Fruit fly (Drosophila melanogaster) whole organism, embryonic: ENCODE results near the gene eIF3i.
A peak's percentile ranks its signal among the peaks of the same experiment; 100 is the strongest.

Experiments used
- ATbp ChIP-seq: fragments of 200-800 bp; sonication (Bioruptor generic); optimal IDR thresholded peaks from 2 replicates; lab custom pipeline; 2017; ENCODE audit warnings: missing biosample characterization, mild to moderate bottlenecking, missing genetic modification characterization, missing genetic modification reagents
- Antp ChIP-seq: fragments of 200-800 bp; sonication (Bioruptor generic); optimal IDR thresholded peaks from 3 replicates; lab custom pipeline; 2016; ENCODE audit warnings: missing biosample characterization, missing genetic modification characterization
- CG11398 ChIP-seq: fragments of 200-800 bp; sonication (Bioruptor generic); optimal IDR thresholded peaks from 2 replicates; lab custom pipeline; 2016; ENCODE audit warnings: missing biosample characterization, missing genetic modification characterization
- CG11560 ChIP-seq: fragments of 200-800 bp; sonication (Bioruptor generic); IDR thresholded peaks from 3 replicates; pipeline ENCODE4 v1.3.6; 2022; ENCODE audit warnings: missing biosample characterization, missing genetic modification characterization
- CG11695 ChIP-seq: fragments of 200-800 bp; sonication (Bioruptor generic); IDR thresholded peaks from 3 replicates; pipeline ENCODE4 v1.3.6; 2022; ENCODE audit warnings: missing biosample characterization, missing genetic modification characterization
- CG17612 ChIP-seq: fragments of 200-800 bp; sonication (Bioruptor generic); IDR thresholded peaks from 2 replicates; pipeline ENCODE4 v1.3.6; 2022; ENCODE audit warnings: missing biosample characterization, missing genetic modification characterization
- CG17912 ChIP-seq: fragments of 200-800 bp; sonication (Bioruptor generic); optimal IDR thresholded peaks from 2 replicates; lab custom pipeline; 2018; ENCODE audit warnings: missing biosample characterization, mild to moderate bottlenecking, missing genetic modification characterization
- CG1832 ChIP-seq: fragments of 200-800 bp; sonication (Bioruptor generic); optimal IDR thresholded peaks from 2 replicates; lab custom pipeline; 2017; ENCODE audit warnings: missing biosample characterization, mild to moderate bottlenecking, missing genetic modification characterization, inconsistent platforms
- CG2129 ChIP-seq: fragments of 200-800 bp; sonication (Bioruptor generic); IDR thresholded peaks from 2 replicates; pipeline ENCODE4 v1.3.6; 2022; ENCODE audit warnings: missing biosample characterization, missing genetic modification characterization; ENCODE audit not compliant: partially characterized antibody
- CG30403 ChIP-seq: fragments of 200-800 bp; sonication (Bioruptor generic); optimal IDR thresholded peaks from 3 replicates; lab custom pipeline; 2016; ENCODE audit warnings: missing biosample characterization, missing genetic modification characterization
- CG33557 ChIP-seq: fragments of 200-800 bp; sonication (Bioruptor generic); optimal IDR thresholded peaks from 2 replicates; lab custom pipeline; 2019; ENCODE audit warnings: missing biosample characterization, mild to moderate bottlenecking, missing genetic modification characterization, moderate library complexity
- CG34376 ChIP-seq: fragments of 200-800 bp; sonication (Bioruptor generic); optimal IDR thresholded peaks from 2 replicates; lab custom pipeline; 2018; ENCODE audit warnings: missing biosample characterization, mild to moderate bottlenecking, missing genetic modification characterization
- CG5180 ChIP-seq: fragments of 200-800 bp; sonication (Bioruptor generic); optimal IDR thresholded peaks from 3 replicates; lab custom pipeline; 2017; ENCODE audit warnings: missing biosample characterization, missing genetic modification characterization, mild to moderate bottlenecking, moderate library complexity, missing genetic modification reagents
- CG6791 ChIP-seq: fragments of 200-800 bp; sonication (Bioruptor generic); IDR thresholded peaks from 3 replicates; pipeline ENCODE4 v1.3.6; 2022; ENCODE audit warnings: missing biosample characterization, missing genetic modification characterization; ENCODE audit not compliant: partially characterized antibody
- CG6813 ChIP-seq: fragments of 200-800 bp; sonication (Bioruptor generic); optimal IDR thresholded peaks from 2 replicates; lab custom pipeline; 2017; ENCODE audit warnings: missing biosample characterization, missing genetic modification characterization, mild to moderate bottlenecking, moderate library complexity, missing genetic modification reagents
- CG9437 ChIP-seq: fragments of 200-800 bp; sonication (Bioruptor generic); optimal IDR thresholded peaks from 2 replicates; lab custom pipeline; 2018; ENCODE audit warnings: missing biosample characterization, mild to moderate bottlenecking, missing genetic modification characterization
- CoRest ChIP-seq: fragments of 200-800 bp; sonication (Bioruptor generic); optimal IDR thresholded peaks from 3 replicates; lab custom pipeline; 2018; ENCODE audit warnings: missing biosample characterization, mild to moderate bottlenecking, missing genetic modification characterization, moderate library complexity
- GATAe ChIP-seq: fragments of 200-800 bp; sonication (Bioruptor generic); conservative IDR thresholded peaks from 2 replicates; pipeline ENCODE4 v1.3.6; 2022; ENCODE audit warnings: missing biosample characterization, missing genetic modification characterization
- H15 ChIP-seq: fragments of 200-800 bp; sonication (Bioruptor generic); IDR thresholded peaks from 3 replicates; pipeline ENCODE4 v1.3.6; 2022; ENCODE audit warnings: missing biosample characterization, missing genetic modification characterization
- Hr39 ChIP-seq: fragments of >200 bp; optimal IDR thresholded peaks from 2 replicates; lab custom pipeline; 2017
- Kr ChIP-seq: fragments of 200-800 bp; sonication (Bioruptor generic); optimal IDR thresholded peaks from 2 replicates; lab custom pipeline; 2017; ENCODE audit warnings: missing biosample characterization, mild to moderate bottlenecking, missing genetic modification characterization
- MESR4 ChIP-seq: fragments of 200-800 bp; sonication (Bioruptor generic); optimal IDR thresholded peaks from 2 replicates; lab custom pipeline; 2018; ENCODE audit warnings: missing biosample characterization, mild to moderate bottlenecking, missing genetic modification characterization, moderate library complexity
- PHDP ChIP-seq: fragments of 200-800 bp; sonication (Bioruptor generic); optimal IDR thresholded peaks from 3 replicates; lab custom pipeline; 2018; ENCODE audit warnings: missing biosample characterization, mild to moderate bottlenecking, missing genetic modification characterization, moderate library complexity
- Ravus ChIP-seq: fragments of 200-800 bp; sonication (Bioruptor generic); IDR thresholded peaks from 2 replicates; pipeline ENCODE4 v1.3.6; 2022; ENCODE audit warnings: missing biosample characterization, missing genetic modification characterization
- Side ChIP-seq: fragments of 200-800 bp; sonication (Bioruptor generic); optimal IDR thresholded peaks from 2 replicates; lab custom pipeline; 2016; ENCODE audit warnings: missing biosample characterization, missing genetic modification characterization
- Sox100B ChIP-seq: fragments of 200-800 bp; sonication (Bioruptor generic); optimal IDR thresholded peaks from 3 replicates; lab custom pipeline; 2018; ENCODE audit warnings: missing biosample characterization, mild to moderate bottlenecking, missing genetic modification characterization
- Xbp1 ChIP-seq: fragments of 200-800 bp; sonication (Bioruptor generic); optimal IDR thresholded peaks from 3 replicates; lab custom pipeline; 2016; ENCODE audit warnings: missing biosample characterization, mild to moderate bottlenecking, missing genetic modification characterization
- Xrp1 ChIP-seq: fragments of 200-800 bp; sonication (Bioruptor generic); IDR thresholded peaks from 2 replicates; pipeline ENCODE4 v1.3.6; 2022; ENCODE audit warnings: missing biosample characterization, missing genetic modification characterization
- YL-1 ChIP-seq: fragments of 200-800 bp; sonication (Bioruptor generic); optimal IDR thresholded peaks from 3 replicates; lab custom pipeline; 2017; ENCODE audit warnings: missing biosample characterization, mild to moderate bottlenecking, missing genetic modification characterization
- ab ChIP-seq: fragments of 200-800 bp; sonication (Bioruptor generic); optimal IDR thresholded peaks from 2 replicates; lab custom pipeline; 2016; ENCODE audit warnings: missing biosample characterization, missing genetic modification characterization
- abd-A ChIP-seq: fragments of 200-800 bp; sonication (Bioruptor generic); optimal IDR thresholded peaks from 3 replicates; lab custom pipeline; 2019; ENCODE audit warnings: missing biosample characterization, mild to moderate bottlenecking, missing genetic modification characterization, moderate library complexity
- bab2 ChIP-seq: fragments of 200-800 bp; sonication (Bioruptor generic); optimal IDR thresholded peaks from 2 replicates; lab custom pipeline; 2016; ENCODE audit warnings: missing biosample characterization, missing genetic modification characterization
- bbx ChIP-seq: fragments of 200-800 bp; sonication (Bioruptor generic); IDR thresholded peaks from 2 replicates; pipeline ENCODE4 v1.3.6; 2022; ENCODE audit warnings: missing biosample characterization, missing genetic modification characterization; ENCODE audit not compliant: partially characterized antibody
- br ChIP-seq: fragments of >200 bp; optimal IDR thresholded peaks from 2 replicates; lab custom pipeline; 2017
- chif ChIP-seq, 2 experiments: fragments of 200-800 bp; sonication (Bioruptor generic); optimal IDR thresholded peaks; 3 replicates each; lab custom pipeline; 2016; ENCODE audit warnings: missing biosample characterization in 2 of 2, missing genetic modification characterization in 2 of 2
- da ChIP-seq: fragments of 200-800 bp; sonication (Bioruptor generic); optimal IDR thresholded peaks from 2 replicates; lab custom pipeline; 2016; ENCODE audit warnings: missing biosample characterization, missing genetic modification characterization
- danr ChIP-seq: fragments of 200-800 bp; sonication (Bioruptor generic); IDR thresholded peaks from 2 replicates; pipeline ENCODE4 v1.3.6; 2022; ENCODE audit warnings: missing biosample characterization, missing genetic modification characterization
- dati ChIP-seq: fragments of 200-800 bp; sonication (Bioruptor generic); IDR thresholded peaks from 2 replicates; pipeline ENCODE4 v1.3.6; 2022; ENCODE audit warnings: missing biosample characterization, missing genetic modification characterization
- ewg ChIP-seq: fragments of 200-800 bp; sonication (Bioruptor generic); optimal IDR thresholded peaks from 3 replicates; lab custom pipeline; 2017; ENCODE audit warnings: mild to moderate bottlenecking, missing biosample characterization, missing genetic modification reagents, missing genetic modification characterization
- fu2 ChIP-seq: fragments of 200-800 bp; sonication (Bioruptor generic); optimal IDR thresholded peaks from 2 replicates; lab custom pipeline; 2016; ENCODE audit warnings: missing biosample characterization, missing genetic modification characterization
- inv ChIP-seq: fragments of 200-800 bp; sonication (Bioruptor generic); IDR thresholded peaks from 2 replicates; pipeline ENCODE4 v1.3.6; 2022; ENCODE audit warnings: missing biosample characterization, missing genetic modification characterization; ENCODE audit not compliant: partially characterized antibody
- lab ChIP-seq: fragments of 200-800 bp; sonication (Bioruptor generic); optimal IDR thresholded peaks from 3 replicates; lab custom pipeline; 2017; ENCODE audit warnings: missing biosample characterization, missing genetic modification characterization, mild to moderate bottlenecking, moderate library complexity, missing genetic modification reagents
- lilli ChIP-seq: fragments of 200-800 bp; sonication (Bioruptor generic); optimal IDR thresholded peaks from 3 replicates; lab custom pipeline; 2016; ENCODE audit warnings: missing biosample characterization, missing genetic modification characterization
- lmd ChIP-seq: fragments of 200-800 bp; sonication (Bioruptor generic); IDR thresholded peaks from 2 replicates; pipeline ENCODE4 v1.3.6; 2022; ENCODE audit warnings: missing biosample characterization, missing genetic modification characterization
- odd ChIP-seq: fragments of 200-800 bp; sonication (Bioruptor generic); optimal IDR thresholded peaks from 2 replicates; lab custom pipeline; 2017; ENCODE audit warnings: missing biosample characterization, mild to moderate bottlenecking, missing genetic modification characterization
- peb ChIP-seq: fragments of 200-800 bp; sonication (Bioruptor generic); IDR thresholded peaks from 2 replicates; pipeline ENCODE4 v1.3.6; 2022; ENCODE audit warnings: missing biosample characterization, missing genetic modification characterization
- slou ChIP-seq: fragments of 200-800 bp; sonication (Bioruptor generic); optimal IDR thresholded peaks from 3 replicates; lab custom pipeline; 2016; ENCODE audit warnings: missing biosample characterization, missing genetic modification characterization
- slp2 ChIP-seq: fragments of 200-800 bp; sonication (Bioruptor generic); optimal IDR thresholded peaks from 2 replicates; lab custom pipeline; 2016; ENCODE audit warnings: missing biosample characterization, missing genetic modification characterization
- ttk ChIP-seq: fragments of 200-800 bp; sonication (Bioruptor generic); IDR thresholded peaks from 2 replicates; pipeline ENCODE4 v2.1.2; 2022; ENCODE audit warnings: missing biosample characterization, missing genetic modification characterization

Gene eIF3i

dm6 chr2L:4997401-4998259 is 30.1 kb upstream of the eIF3i start (continued):
- peak; percentile 99 for TF ChIP-seq PHDP (tag; lab: Kevin White, UChicago)
- TF ChIP-seq CG5180 (GFP tag; lab: Kevin White, UChicago), result peak; percentile 93
- TF ChIP-seq Hr39 (lab: Kevin White, UChicago), result no peak
- peak; percentile 99 for TF ChIP-seq H15
- TF ChIP-seq YL-1, result peak; percentile 97
- TF ChIP-seq slou (GFP tag; lab: Kevin White, UChicago), result peak; percentile 98
- TF ChIP-seq Antp (GFP tag; lab: Kevin White, UChicago), result peak; percentile 99
- TF ChIP-seq ewg (GFP tag; lab: Kevin White, UChicago), result peak; percentile 98
- peak; percentile 99 for TF ChIP-seq CoRest (tag; lab: Kevin White, UChicago)
- peak; percentile 98 for TF ChIP-seq CG11695 (GFP tag; lab: Robert Waterston, UW)
- no peak for TF ChIP-seq CG2129 (GFP tag; lab: Robert Waterston, UW)
- TF ChIP-seq MESR4 (GFP tag; lab: Kevin White, UChicago), result peak; percentile 85
- peak; percentile 99 for TF ChIP-seq Xrp1 (GFP tag; lab: Robert Waterston, UW)
- peak; percentile 99 for TF ChIP-seq CG30403
- peak; percentile 97 for TF ChIP-seq CG34376 (GFP tag; lab: Kevin White, UChicago)
- peak; percentile 99 for TF ChIP-seq ttk (GFP tag; lab: Robert Waterston, UW)
- TF ChIP-seq bab2 (GFP tag; lab: Kevin White, UChicago), result peak; percentile 99
- peak; percentile 97 for TF ChIP-seq Sox100B (GFP tag; lab: Kevin White, UChicago)
- peak; percentile 97 for TF ChIP-seq odd
- peak; percentile 99 for TF ChIP-seq Side (GFP tag; lab: Kevin White, UChicago)
- TF ChIP-seq CG11560 (tag; lab: Robert Waterston, UW), result peak; percentile 94
- peak; percentile 99 for TF ChIP-seq Xbp1 (GFP tag; lab: Kevin White, UChicago)
- TF ChIP-seq br (lab: Kevin White, UChicago), result no peak
- peak; percentile 98 for TF ChIP-seq Ravus (GFP tag; lab: Robert Waterston, UW)
- TF ChIP-seq CG6791, result peak; percentile 60; the same call in 1 of the 3 replicates
- TF ChIP-seq da, result peak; percentile 99
- TF ChIP-seq slp2, result peak; percentile 99
- peak; percentile 99 for TF ChIP-seq ATbp (GFP tag; lab: Kevin White, UChicago)
- TF ChIP-seq peb (GFP tag; lab: Robert Waterston, UW), result peak; percentile 99
- peak; percentile 97 for TF ChIP-seq ab
- peak; percentile 99 for TF ChIP-seq lilli (GFP tag; lab: Kevin White, UChicago)
- TF ChIP-seq GATAe (GFP tag; lab: Robert Waterston, UW), result peak; percentile 96
- peak; percentile 99 for TF ChIP-seq lmd
- peak; percentile 99 for TF ChIP-seq danr
- TF ChIP-seq CG6813 (GFP tag; lab: Kevin White, UChicago), result peak; percentile 99
- peak; percentile 62 for TF ChIP-seq inv (GFP tag; lab: Robert Waterston, UW)
- TF ChIP-seq chif (GFP tag; optimal IDR thresholded peaks at IDR 0.05; lab: Kevin White, UChicago), result peak; percentile 99
- TF ChIP-seq abd-A (tag; lab: Kevin White, UChicago), result peak; percentile 96
- peak; percentile 63 for TF ChIP-seq bbx (GFP tag; lab: Robert Waterston, UW)
- peak; percentile 99 for TF ChIP-seq fu2 (GFP tag; lab: Kevin White, UChicago)
- TF ChIP-seq lab, result peak; percentile 99
- TF ChIP-seq CG11398 (GFP tag; lab: Kevin White, UChicago), result peak; percentile 99
- peak; percentile 99 for TF ChIP-seq dati (GFP tag; lab: Robert Waterston, UW)
- TF ChIP-seq CG17612 (GFP tag; lab: Robert Waterston, UW), result peak; percentile 98
- TF ChIP-seq Kr (GFP tag; lab: Kevin White, UChicago), result peak; percentile 87
- peak; percentile 98 for TF ChIP-seq CG33557
- peak; percentile 96 for TF ChIP-seq CG17912 (GFP tag; lab: Kevin White, UChicago)
- TF ChIP-seq CG1832, result peak; percentile 95
- peak; percentile 97 for TF ChIP-seq CG9437 (GFP tag; lab: Kevin White, UChicago)
